Worm (Caenorhabditis elegans): ENCODE data around the gene F38B6.8.

- TF ChIP-seq lin-39 (tag; optimal IDR thresholded peaks at IDR 0.05) (no peak), snpc-4 (tag; optimal IDR thresholded peaks at IDR 0.05) (no peak), ceh-82 (tag; optimal IDR thresholded peaks at IDR 0.05) (no peak)
Measured at ce11 chrX:6674333-6674919, 8.2 kb downstream of the F38B6.8 start, which contains the start of gene F38B6.4.

Data from whole organism, L2 larva.